Fruit fly (Drosophila melanogaster) whole organism, embryonic: ENCODE measurements around the gene CG5665.
A peak's percentile ranks its signal among the peaks of the same experiment; 100 is the strongest.

Experiments
- Asciz ChIP-seq: fragments of 200-800 bp; sonication (Bioruptor generic); optimal IDR thresholded peaks from 2 replicates; lab custom pipeline; 2017; ENCODE audit warnings: missing biosample characterization, mild to moderate bottlenecking, missing genetic modification characterization, missing genetic modification reagents
- Blimp-1 ChIP-seq: fragments of 200-800 bp; sonication (Bioruptor generic); optimal IDR thresholded peaks from 3 replicates; lab custom pipeline; 2018; ENCODE audit warnings: missing biosample characterization, missing genetic modification characterization, mild to moderate bottlenecking, moderate library complexity, missing genetic modification reagents
- CG10267 ChIP-seq: fragments of 200-800 bp; sonication (Bioruptor generic); optimal IDR thresholded peaks from 2 replicates; lab custom pipeline; 2018; ENCODE audit warnings: missing biosample characterization, mild to moderate bottlenecking, missing genetic modification characterization, moderate library complexity
- CG10431 ChIP-seq: fragments of 200-800 bp; sonication (Bioruptor generic); optimal IDR thresholded peaks from 3 replicates; lab custom pipeline; 2018; ENCODE audit warnings: missing biosample characterization, mild to moderate bottlenecking, missing genetic modification characterization
- CG10654 ChIP-seq: fragments of 200-800 bp; sonication (Bioruptor generic); optimal IDR thresholded peaks from 2 replicates; lab custom pipeline; 2016; ENCODE audit warnings: missing biosample characterization, missing genetic modification characterization
- CG10959 ChIP-seq: fragments of 200-800 bp; sonication (Bioruptor generic); IDR thresholded peaks from 2 replicates; pipeline ENCODE4 v1.3.6; 2022; ENCODE audit warnings: missing biosample characterization, missing genetic modification characterization
- CG11247 ChIP-seq: fragments of 200-800 bp; sonication (Bioruptor generic); IDR thresholded peaks from 2 replicates; pipeline ENCODE4 v1.3.6; 2022; ENCODE audit warnings: missing biosample characterization, missing genetic modification characterization
- CG11696 ChIP-seq: fragments of 200-800 bp; sonication (Bioruptor generic); IDR thresholded peaks from 2 replicates; pipeline ENCODE4 v1.3.6; 2022; ENCODE audit warnings: missing biosample characterization, missing genetic modification characterization
- CG1233 ChIP-seq: fragments of 200-800 bp; sonication (Bioruptor generic); optimal IDR thresholded peaks from 4 replicates; lab custom pipeline; 2018; ENCODE audit warnings: missing biosample characterization, mild to moderate bottlenecking, missing genetic modification characterization
- CG12769 ChIP-seq: fragments of 200-800 bp; sonication (Bioruptor generic); optimal IDR thresholded peaks from 2 replicates; lab custom pipeline; 2019; ENCODE audit warnings: missing biosample characterization, mild to moderate bottlenecking, missing genetic modification characterization, moderate library complexity
- CG16813 ChIP-seq: fragments of 200-800 bp; sonication (Bioruptor generic); IDR thresholded peaks from 3 replicates; pipeline ENCODE4 v1.3.6; 2022; ENCODE audit warnings: missing biosample characterization, missing genetic modification characterization; ENCODE audit not compliant: partially characterized antibody
- CG17186 ChIP-seq: fragments of 200-800 bp; sonication (Bioruptor generic); optimal IDR thresholded peaks from 3 replicates; lab custom pipeline; 2017; ENCODE audit warnings: missing biosample characterization, missing genetic modification reagents, missing genetic modification characterization
- CG18619 ChIP-seq: fragments of 200-800 bp; sonication (Bioruptor generic); optimal IDR thresholded peaks from 3 replicates; lab custom pipeline; 2017; ENCODE audit warnings: missing biosample characterization, mild to moderate bottlenecking, missing genetic modification characterization
- CG18764 ChIP-seq: fragments of 200-800 bp; sonication (Bioruptor generic); optimal IDR thresholded peaks from 3 replicates; lab custom pipeline; 2016; ENCODE audit warnings: missing biosample characterization, missing genetic modification characterization
- CG2120 ChIP-seq: fragments of 200-800 bp; sonication (Bioruptor generic); optimal IDR thresholded peaks from 3 replicates; lab custom pipeline; 2016; ENCODE audit warnings: missing biosample characterization, missing genetic modification characterization
- CG34224 ChIP-seq: fragments of 200-800 bp; sonication (Bioruptor generic); IDR thresholded peaks from 3 replicates; pipeline ENCODE4 v1.3.6; 2022; ENCODE audit warnings: missing biosample characterization, missing genetic modification characterization; ENCODE audit not compliant: partially characterized antibody
- CG6272 ChIP-seq: fragments of 200-800 bp; sonication (Bioruptor generic); IDR thresholded peaks from 2 replicates; pipeline ENCODE4 v1.3.6; 2022; ENCODE audit warnings: missing biosample characterization, missing genetic modification characterization
- CG6683 ChIP-seq: fragments of 200-800 bp; sonication (Bioruptor generic); optimal IDR thresholded peaks from 2 replicates; lab custom pipeline; 2017; ENCODE audit warnings: missing biosample characterization, mild to moderate bottlenecking, missing genetic modification characterization, missing genetic modification reagents
- CG7556 ChIP-seq: fragments of 200-800 bp; sonication (Bioruptor generic); optimal IDR thresholded peaks from 2 replicates; lab custom pipeline; 2017; ENCODE audit warnings: missing biosample characterization, mild to moderate bottlenecking, missing genetic modification characterization
- CG9609 ChIP-seq: fragments of 200-800 bp; sonication (Bioruptor generic); optimal IDR thresholded peaks from 3 replicates; lab custom pipeline; 2016; ENCODE audit warnings: missing biosample characterization, missing genetic modification characterization
- CG9876 ChIP-seq: fragments of 200-800 bp; sonication (Bioruptor generic); optimal IDR thresholded peaks from 2 replicates; lab custom pipeline; 2016; ENCODE audit warnings: missing biosample characterization, missing genetic modification characterization
- Dip3 ChIP-seq: fragments of 200-800 bp; sonication (Bioruptor generic); optimal IDR thresholded peaks from 3 replicates; lab custom pipeline; 2016; ENCODE audit warnings: missing biosample characterization, missing genetic modification characterization
- ERR ChIP-seq: fragments of 200-800 bp; sonication (Bioruptor generic); optimal IDR thresholded peaks from 2 replicates; lab custom pipeline; 2016; ENCODE audit warnings: missing biosample characterization, missing genetic modification characterization
- Meics ChIP-seq: fragments of 200-800 bp; sonication (Bioruptor generic); optimal IDR thresholded peaks from 2 replicates; lab custom pipeline; 2017; ENCODE audit warnings: missing biosample characterization, mild to moderate bottlenecking, missing genetic modification characterization
- Mrtf ChIP-seq: fragments of 200-800 bp; sonication (Bioruptor generic); IDR thresholded peaks from 3 replicates; pipeline ENCODE4 v1.3.6; 2022; ENCODE audit warnings: missing biosample characterization, missing genetic modification characterization
- Nf-YB ChIP-seq: fragments of 200-800 bp; sonication (Bioruptor generic); optimal IDR thresholded peaks from 3 replicates; lab custom pipeline; 2019; ENCODE audit warnings: missing biosample characterization, mild to moderate bottlenecking, missing genetic modification characterization, moderate library complexity
- Opbp ChIP-seq: fragments of 200-800 bp; sonication (Bioruptor generic); IDR thresholded peaks from 3 replicates; pipeline ENCODE4 v1.3.6; 2022; ENCODE audit warnings: missing biosample characterization, missing genetic modification characterization; ENCODE audit not compliant: partially characterized antibody
- Sry-δ ChIP-seq: fragments of 200-800 bp; sonication (Bioruptor generic); optimal IDR thresholded peaks from 2 replicates; lab custom pipeline; 2016; ENCODE audit warnings: missing biosample characterization, missing genetic modification characterization
- Taf1 ChIP-seq: fragments of 200-800 bp; sonication (Bioruptor generic); IDR thresholded peaks from 2 replicates; pipeline ENCODE4 v1.3.6; 2022; ENCODE audit warnings: missing biosample characterization, missing genetic modification characterization
- Xrp1 ChIP-seq: fragments of 200-800 bp; sonication (Bioruptor generic); IDR thresholded peaks from 2 replicates; pipeline ENCODE4 v1.3.6; 2022; ENCODE audit warnings: missing biosample characterization, missing genetic modification characterization
- bbx ChIP-seq: fragments of 200-800 bp; sonication (Bioruptor generic); IDR thresholded peaks from 2 replicates; pipeline ENCODE4 v1.3.6; 2022; ENCODE audit warnings: missing biosample characterization, missing genetic modification characterization; ENCODE audit not compliant: partially characterized antibody
- bowl ChIP-seq: fragments of 200-800 bp; sonication (Bioruptor generic); IDR thresholded peaks from 2 replicates; pipeline ENCODE4 v1.3.6; 2022; ENCODE audit warnings: missing biosample characterization, missing genetic modification characterization
- bsh ChIP-seq, 2 experiments: fragments of 200-800 bp; sonication (Bioruptor generic); optimal IDR thresholded peaks; 2 replicates each; lab custom pipeline; 2017 to 2018; ENCODE audit warnings: mild to moderate bottlenecking in 2 of 2, missing biosample characterization in 2 of 2, missing genetic modification characterization in 2 of 2, moderate library complexity in 1 of 2
- cad ChIP-seq: fragments of >200 bp; optimal IDR thresholded peaks from 2 replicates; lab custom pipeline; 2017; ENCODE audit warnings: missing biosample characterization, missing genetic modification characterization
- cwo ChIP-seq: fragments of 200-800 bp; sonication (Bioruptor generic); optimal IDR thresholded peaks from 3 replicates; lab custom pipeline; 2017; ENCODE audit warnings: missing biosample characterization, missing genetic modification characterization, mild to moderate bottlenecking, moderate library complexity, missing genetic modification reagents
- dpn ChIP-seq, 2 experiments: fragments of 200-800 bp; sonication (Bioruptor generic); optimal IDR thresholded peaks; 3 replicates each; lab custom pipeline; 2016; ENCODE audit warnings: missing biosample characterization in 2 of 2, missing genetic modification characterization in 2 of 2
- esg ChIP-seq: fragments of 200-800 bp; sonication (Bioruptor generic); conservative IDR thresholded peaks from 2 replicates; pipeline ENCODE4 v1.3.6; 2022; ENCODE audit warnings: missing biosample characterization, missing genetic modification characterization
- gcm ChIP-seq: fragments of 200-800 bp; sonication (Bioruptor generic); optimal IDR thresholded peaks from 2 replicates; lab custom pipeline; 2019; ENCODE audit warnings: missing biosample characterization, mild to moderate bottlenecking, missing genetic modification characterization, moderate library complexity
- gro ChIP-seq: fragments of 200-800 bp; sonication (Bioruptor generic); optimal IDR thresholded peaks from 2 replicates; lab custom pipeline; 2016; ENCODE audit warnings: missing biosample characterization, missing genetic modification characterization
- hkb ChIP-seq, 2 experiments: fragments of 200-800 bp in 1 of 2; fragments of >200 bp in 1 of 2; sonication (Bioruptor generic) in 1 of 2; IDR thresholded peaks in 1 of 2; optimal IDR thresholded peaks in 1 of 2; 2 replicates each; pipeline versions ENCODE4 v1.3.6 to Lab custom; 2017 to 2022; ENCODE audit warnings: missing biosample characterization in 1 of 2, missing genetic modification characterization in 1 of 2
- jumu ChIP-seq: fragments of 200-800 bp; sonication (Bioruptor generic); optimal IDR thresholded peaks from 3 replicates; lab custom pipeline; 2016; ENCODE audit warnings: missing biosample characterization, missing genetic modification characterization
- knrl ChIP-seq: fragments of 200-800 bp; sonication (Bioruptor generic); IDR thresholded peaks from 3 replicates; pipeline ENCODE4 v1.3.6; 2022; ENCODE audit warnings: missing biosample characterization, missing genetic modification characterization; ENCODE audit not compliant: partially characterized antibody
- lab ChIP-seq: fragments of 200-800 bp; sonication (Bioruptor generic); optimal IDR thresholded peaks from 3 replicates; lab custom pipeline; 2017; ENCODE audit warnings: missing biosample characterization, missing genetic modification characterization, mild to moderate bottlenecking, moderate library complexity, missing genetic modification reagents
- maf-S ChIP-seq: fragments of 200-800 bp; sonication (Bioruptor generic); optimal IDR thresholded peaks from 2 replicates; lab custom pipeline; 2016; ENCODE audit warnings: missing biosample characterization, missing genetic modification characterization
- nerfin-2 ChIP-seq: fragments of 200-800 bp; sonication (Bioruptor generic); IDR thresholded peaks from 2 replicates; pipeline ENCODE4 v1.3.6; 2022; ENCODE audit warnings: missing biosample characterization, missing genetic modification characterization; ENCODE audit not compliant: partially characterized antibody
- sim ChIP-seq: fragments of 200-800 bp; sonication (Bioruptor generic); IDR thresholded peaks from 2 replicates; pipeline ENCODE4 v1.3.6; 2022; ENCODE audit warnings: missing biosample characterization, missing genetic modification characterization
- sima ChIP-seq: fragments of 200-800 bp; sonication (Bioruptor generic); optimal IDR thresholded peaks from 2 replicates; lab custom pipeline; 2016; ENCODE audit warnings: missing biosample characterization, missing genetic modification characterization
- trem ChIP-seq: fragments of 200-800 bp; optimal IDR thresholded peaks from 3 replicates; lab custom pipeline; 2019; ENCODE audit warnings: missing biosample characterization, mild to moderate bottlenecking, missing genetic modification characterization, moderate library complexity
- tx ChIP-seq: fragments of 200-800 bp; sonication (Bioruptor generic); optimal IDR thresholded peaks from 2 replicates; lab custom pipeline; 2016; ENCODE audit warnings: missing biosample characterization, missing genetic modification characterization
- zfh2 ChIP-seq: fragments of 200-800 bp; sonication (Bioruptor generic); optimal IDR thresholded peaks from 2 replicates; lab custom pipeline; 2016; ENCODE audit warnings: missing biosample characterization, missing genetic modification characterization

The CG5665 gene

DNA sequence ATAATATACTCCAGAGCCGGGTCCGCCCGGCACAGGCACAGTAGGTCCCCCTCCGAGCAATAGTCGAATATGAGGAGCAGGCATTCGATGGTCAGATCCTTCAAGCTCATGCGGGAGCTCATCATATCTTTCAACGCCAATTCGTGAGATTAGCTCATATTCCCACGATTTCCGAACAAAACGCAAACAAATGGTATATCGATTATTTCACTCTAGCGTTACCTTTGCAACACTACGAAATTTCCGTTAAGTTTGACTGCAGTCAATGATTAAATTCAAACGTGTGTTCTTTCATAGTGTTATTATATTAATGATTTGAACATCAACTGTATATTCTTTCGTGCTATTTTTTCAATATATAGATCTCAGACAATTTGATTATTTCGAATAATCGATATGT, 35.0 kb downstream of the CG5665 start, which contains the start of gene CG33969 (continued):
- no peak for TF ChIP-seq nerfin-2 (GFP tag; lab: Robert Waterston, UW)
- TF ChIP-seq jumu (GFP tag; lab: Kevin White, UChicago), result no peak
- TF ChIP-seq Meics (GFP tag; lab: Kevin White, UChicago), result no peak
- no peak for TF ChIP-seq CG10959 (GFP tag; lab: Robert Waterston, UW)
- no peak for TF ChIP-seq CG12769 (tag; lab: Kevin White, UChicago)
- no peak for TF ChIP-seq CG6683 (GFP tag; lab: Kevin White, UChicago)
- TF ChIP-seq CG11247, result no peak
- TF ChIP-seq gcm (GFP tag; lab: Kevin White, UChicago), result no peak
- no peak for TF ChIP-seq Taf1
- TF ChIP-seq Xrp1 (GFP tag; lab: Robert Waterston, UW), result no peak
- TF ChIP-seq CG1233 (GFP tag; lab: Kevin White, UChicago), result no peak
- TF ChIP-seq Nf-YB (GFP tag; lab: Kevin White, UChicago), result no peak
- no peak for TF ChIP-seq zfh2
- no peak for TF ChIP-seq bsh (GFP tag; optimal IDR thresholded peaks at IDR 0.05; lab: Kevin White, UChicago)
- TF ChIP-seq CG18764 (GFP tag; lab: Kevin White, UChicago), result no peak
- TF ChIP-seq trem, result peak; percentile 33
- no peak for TF ChIP-seq CG9609
- no peak for TF ChIP-seq maf-S (GFP tag; lab: Kevin White, UChicago)
- TF ChIP-seq CG17186 (GFP tag; lab: Kevin White, UChicago), result peak; percentile 62
- TF ChIP-seq bowl (GFP tag; lab: Robert Waterston, UW), result no peak
- TF ChIP-seq bbx (GFP tag; lab: Robert Waterston, UW), result peak; percentile 44; the same call in 1 of the 2 replicates
- no peak for TF ChIP-seq CG11696 (GFP tag; lab: Robert Waterston, UW)
- TF ChIP-seq CG6272 (GFP tag; lab: Robert Waterston, UW), result no peak
- TF ChIP-seq CG16813 (GFP tag; lab: Robert Waterston, UW), result no peak
- no peak for TF ChIP-seq dpn (GFP tag; optimal IDR thresholded peaks at IDR 0.05; lab: Kevin White, UChicago)
- TF ChIP-seq CG18619 (GFP tag; lab: Kevin White, UChicago), result no peak
- TF ChIP-seq sima (GFP tag; lab: Kevin White, UChicago), result no peak
- no peak; the same call in 2 of the 3 replicates for TF ChIP-seq Opbp (GFP tag; lab: Robert Waterston, UW)
- no peak for TF ChIP-seq Dip3 (GFP tag; lab: Kevin White, UChicago)
- no peak for TF ChIP-seq esg (GFP tag; lab: Robert Waterston, UW)
- no peak for TF ChIP-seq gro (GFP tag; lab: Kevin White, UChicago)
- no peak for TF ChIP-seq cad (GFP tag; lab: Kevin White, UChicago)
- no peak for TF ChIP-seq sim
- no peak for TF ChIP-seq Mrtf (GFP tag; lab: Robert Waterston, UW)
- TF ChIP-seq CG10431, result no peak
- no peak for TF ChIP-seq Blimp-1 (GFP tag; lab: Kevin White, UChicago)
- TF ChIP-seq lab (GFP tag; lab: Kevin White, UChicago), result peak; percentile 3
- no peak for TF ChIP-seq Asciz (GFP tag; lab: Kevin White, UChicago)
- peak; percentile 40 for TF ChIP-seq Sry-δ (GFP tag; lab: Kevin White, UChicago)
- no peak for TF ChIP-seq CG9876 (GFP tag; lab: Kevin White, UChicago)
- no peak for TF ChIP-seq knrl (GFP tag; lab: Robert Waterston, UW)
- peak; percentile 49; the same call in 1 of the 3 replicates for TF ChIP-seq CG34224 (GFP tag; lab: Robert Waterston, UW)
- TF ChIP-seq hkb (optimal IDR thresholded peaks at IDR 0.05; lab: Kevin White, UChicago), result no peak
- TF ChIP-seq hkb (GFP tag; IDR thresholded peaks at IDR 0.05; lab: Robert Waterston, UW), result no peak
- no peak for TF ChIP-seq CG7556 (GFP tag; lab: Kevin White, UChicago)
- TF ChIP-seq CG2120 (GFP tag; lab: Kevin White, UChicago), result peak; percentile 16
- no peak for TF ChIP-seq CG10654 (GFP tag; lab: Kevin White, UChicago)
- no peak for TF ChIP-seq ERR (GFP tag; lab: Kevin White, UChicago)
- TF ChIP-seq tx (GFP tag; lab: Kevin White, UChicago), result no peak
- TF ChIP-seq CG10267 (tag; lab: Kevin White, UChicago), result peak; percentile 94
- TF ChIP-seq cwo, result no peak
